Fruit fly (Drosophila melanogaster) whole organism, adult: ENCODE measurements around the gene CG14143.

Source experiments
- CG33017 ChIP-seq: fragments of 200-800 bp; sonication (Bioruptor generic); optimal IDR thresholded peaks from 2 replicates; lab custom pipeline; 2018; ENCODE audit warnings: missing biosample characterization, mild to moderate bottlenecking, missing genetic modification characterization, moderate library complexity
- CG7101 ChIP-seq: fragments of 200-800 bp; sonication (Bioruptor generic); optimal IDR thresholded peaks from 2 replicates; lab custom pipeline; 2018; ENCODE audit warnings: missing biosample characterization, mild to moderate bottlenecking, missing genetic modification characterization, moderate library complexity
- bab1 ChIP-seq: fragments of 200-800 bp; sonication (Bioruptor generic); optimal IDR thresholded peaks from 3 replicates; lab custom pipeline; 2019; ENCODE audit warnings: missing biosample characterization, mild to moderate bottlenecking, missing genetic modification characterization, moderate library complexity
- cic ChIP-seq: fragments of 200-800 bp; sonication (Bioruptor generic); optimal IDR thresholded peaks from 2 replicates; lab custom pipeline; 2017; ENCODE audit warnings: missing biosample characterization, mild to moderate bottlenecking, missing genetic modification characterization, moderate library complexity
- cnc ChIP-seq, 2 experiments: fragments of >200 bp; optimal IDR thresholded peaks; 2 replicates each; lab custom pipeline; 2017
- kay ChIP-seq: fragments of 200-800 bp; sonication (Bioruptor generic); peaks from one replicate; lab custom pipeline; 2016; ENCODE audit warnings: missing biosample characterization, missing genetic modification characterization, borderline replicate concordance
- pad ChIP-seq: fragments of 200-800 bp; sonication (Bioruptor generic); optimal IDR thresholded peaks from 3 replicates; lab custom pipeline; 2017; ENCODE audit warnings: missing biosample characterization, missing genetic modification characterization, mild to moderate bottlenecking, moderate library complexity, missing genetic modification reagents

DNA sequence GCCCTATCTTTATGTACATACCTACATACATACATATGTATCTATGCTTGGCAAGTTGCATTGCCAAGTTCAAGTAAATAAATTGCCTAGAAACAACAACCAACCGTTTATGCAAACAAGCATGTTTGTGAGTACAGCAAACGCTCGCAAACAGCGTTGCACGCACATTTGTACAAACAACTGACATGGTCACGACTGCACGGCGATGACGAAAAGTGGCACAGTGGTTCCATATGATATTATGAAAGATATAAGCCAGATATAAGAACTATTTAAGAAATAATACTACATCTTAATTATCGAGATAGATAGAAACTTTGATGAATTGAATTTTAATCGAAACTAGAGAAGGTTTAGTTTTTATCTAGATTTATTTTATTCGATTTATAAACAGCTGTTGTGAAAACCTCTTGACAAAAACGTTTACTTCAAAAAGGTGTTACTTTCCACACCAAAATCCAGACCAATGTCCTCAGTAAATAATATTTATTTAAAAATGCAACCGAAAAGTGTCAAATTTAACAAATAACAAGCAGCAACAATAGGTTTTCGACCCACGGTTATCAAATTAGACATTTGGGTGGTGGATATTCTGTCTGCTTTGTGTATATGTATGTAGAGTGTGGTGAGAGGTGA is 44.9 kb upstream of the CG14143 start:
- TF ChIP-seq CG33017: peak; percentile 48
- peak; percentile 86 for TF ChIP-seq kay (GFP tag; lab: Kevin White, UChicago)
- TF ChIP-seq cic (GFP tag; lab: Kevin White, UChicago): no peak
- TF ChIP-seq cnc (optimal IDR thresholded peaks at IDR 0.05; lab: Kevin White, UChicago): no peak
- TF ChIP-seq bab1 (GFP tag; lab: Kevin White, UChicago): peak; percentile 59
- TF ChIP-seq CG7101 (tag; lab: Kevin White, UChicago): peak; percentile 47
- peak; percentile 15 for TF ChIP-seq pad (GFP tag; lab: Kevin White, UChicago)
